Worm (Caenorhabditis elegans): Measurements from ENCODE around the gene F26G1.10.

DNA sequence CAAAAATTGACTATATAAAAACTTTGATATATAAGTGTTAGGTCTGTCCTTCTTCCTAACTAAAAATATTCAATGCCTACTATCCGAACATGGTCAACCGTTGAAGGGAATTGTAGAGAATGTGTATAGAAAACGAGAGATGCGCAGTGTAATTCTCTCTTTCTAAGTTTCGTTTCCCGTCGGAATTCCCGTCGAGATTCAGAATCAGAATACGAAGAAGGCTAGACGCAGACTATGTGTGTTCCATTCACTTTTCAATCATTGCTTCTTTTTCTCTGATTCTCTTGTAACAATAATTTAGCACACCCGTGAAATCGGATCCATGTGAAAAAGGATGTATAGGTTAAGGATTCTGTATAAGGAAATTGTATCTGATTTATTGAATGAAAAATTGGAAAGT lies 39.7 kb upstream of the F26G1.10 start:
- TF ChIP-seq pha-4 (tag; optimal IDR thresholded peaks at IDR 0.05) (no peak), unc-39 (tag; optimal IDR thresholded peaks at IDR 0.05) (no peak), ceh-82 (tag; optimal IDR thresholded peaks at IDR 0.05) (no peak), sea-2 (GFP tag; optimal IDR thresholded peaks at IDR 0.05) (no peak), ZK546.5 (tag; optimal IDR thresholded peaks at IDR 0.05) (no peak), tbx-2 (tag; optimal IDR thresholded peaks at IDR 0.05) (no peak), ztf-4 (tag; optimal IDR thresholded peaks at IDR 0.05) (no peak), mdl-1 (tag; optimal IDR thresholded peaks at IDR 0.05) (no peak), nhr-28 (tag; optimal IDR thresholded peaks at IDR 0.05) (no peak), nhr-237 (tag; optimal IDR thresholded peaks at IDR 0.05) (no peak), pqm-1 (tag; optimal IDR thresholded peaks at IDR 0.05) (no peak)
